Fruit fly (Drosophila melanogaster) whole organism, embryonic: Measurements from ENCODE around the gene CG15728.

Source experiments
- Antp ChIP-seq: fragments of 200-800 bp; sonication (Bioruptor generic); optimal IDR thresholded peaks from 3 replicates; lab custom pipeline; 2016; ENCODE audit warnings: missing biosample characterization, missing genetic modification characterization
- BtbVII ChIP-seq: fragments of 200-800 bp; sonication (Bioruptor generic); optimal IDR thresholded peaks from 3 replicates; lab custom pipeline; 2017; ENCODE audit warnings: missing biosample characterization, mild to moderate bottlenecking, missing genetic modification characterization
- CG10147 ChIP-seq: fragments of 200-800 bp; sonication (Bioruptor generic); optimal IDR thresholded peaks from 2 replicates; lab custom pipeline; 2019; ENCODE audit warnings: missing biosample characterization, mild to moderate bottlenecking, missing genetic modification characterization, moderate library complexity
- CG10543 ChIP-seq: fragments of 200-800 bp; sonication (Bioruptor generic); optimal IDR thresholded peaks from 3 replicates; lab custom pipeline; 2017; ENCODE audit warnings: missing biosample characterization, mild to moderate bottlenecking, missing genetic modification characterization, moderate library complexity
- CG11398 ChIP-seq: fragments of 200-800 bp; sonication (Bioruptor generic); optimal IDR thresholded peaks from 2 replicates; lab custom pipeline; 2016; ENCODE audit warnings: missing biosample characterization, missing genetic modification characterization
- CG15479 ChIP-seq: fragments of 200-800 bp; sonication (Bioruptor generic); optimal IDR thresholded peaks from 3 replicates; lab custom pipeline; 2019; ENCODE audit warnings: missing biosample characterization, mild to moderate bottlenecking, missing genetic modification characterization, moderate library complexity
- CG15514 ChIP-seq: fragments of 200-800 bp; sonication (Bioruptor generic); optimal IDR thresholded peaks from 3 replicates; lab custom pipeline; 2017; ENCODE audit warnings: missing biosample characterization, missing genetic modification characterization, mild to moderate bottlenecking, moderate library complexity, missing genetic modification reagents
- CG17385 ChIP-seq: fragments of 200-800 bp; sonication (Bioruptor generic); optimal IDR thresholded peaks from 3 replicates; lab custom pipeline; 2018; ENCODE audit warnings: missing biosample characterization, mild to moderate bottlenecking, missing genetic modification characterization
- CG17829 ChIP-seq: fragments of 200-800 bp; optimal IDR thresholded peaks from 2 replicates; lab custom pipeline; 2019; ENCODE audit warnings: missing biosample characterization, mild to moderate bottlenecking, missing genetic modification characterization, moderate library complexity
- CG18011 ChIP-seq: fragments of 200-800 bp; sonication (Bioruptor generic); optimal IDR thresholded peaks from 2 replicates; lab custom pipeline; 2017; ENCODE audit warnings: missing biosample characterization, missing genetic modification characterization, mild to moderate bottlenecking, moderate library complexity, missing genotype
- CG2199 ChIP-seq: fragments of 200-800 bp; sonication (Bioruptor generic); IDR thresholded peaks from 3 replicates; pipeline ENCODE4 v1.3.6; 2022; ENCODE audit warnings: missing biosample characterization, missing genetic modification characterization
- CG32772 ChIP-seq: fragments of 200-800 bp; sonication (Bioruptor generic); IDR thresholded peaks from 2 replicates; pipeline ENCODE4 v1.3.6; 2022; ENCODE audit warnings: missing biosample characterization, missing genetic modification characterization
- CG4282 ChIP-seq: fragments of 200-800 bp; sonication (Bioruptor generic); optimal IDR thresholded peaks from 2 replicates; lab custom pipeline; 2016; ENCODE audit warnings: missing biosample characterization, missing genetic modification characterization
- CG4360 ChIP-seq: fragments of 200-800 bp; sonication (Bioruptor generic); IDR thresholded peaks from 2 replicates; pipeline ENCODE4 v1.3.6; 2022; ENCODE audit warnings: missing biosample characterization, missing genetic modification characterization
- CG8924 ChIP-seq: fragments of 200-800 bp; optimal IDR thresholded peaks from 3 replicates; lab custom pipeline; 2019; ENCODE audit warnings: missing biosample characterization, mild to moderate bottlenecking, missing genetic modification characterization, moderate library complexity
- Deaf1 ChIP-seq: fragments of 200-800 bp; optimal IDR thresholded peaks from 3 replicates; lab custom pipeline; 2019; ENCODE audit warnings: missing biosample characterization, mild to moderate bottlenecking, missing genetic modification characterization, moderate library complexity
- Dek ChIP-seq: fragments of 200-800 bp; sonication (Bioruptor generic); optimal IDR thresholded peaks from 3 replicates; lab custom pipeline; 2019; ENCODE audit warnings: missing biosample characterization, mild to moderate bottlenecking, missing genetic modification characterization, moderate library complexity
- MTF-1 ChIP-seq: fragments of 200-800 bp; sonication (Bioruptor generic); optimal IDR thresholded peaks from 2 replicates; lab custom pipeline; 2018; ENCODE audit warnings: missing biosample characterization, mild to moderate bottlenecking, missing genetic modification characterization, borderline replicate concordance
- Med ChIP-seq: fragments of 200-800 bp; sonication (Bioruptor generic); peaks from one replicate; lab custom pipeline; 2016; ENCODE audit warnings: missing biosample characterization, missing genetic modification characterization, mild to moderate bottlenecking, inconsistent platforms, moderate library complexity
- Myb ChIP-seq: fragments of 200-800 bp; sonication (Bioruptor generic); optimal IDR thresholded peaks from 2 replicates; lab custom pipeline; 2016; ENCODE audit warnings: missing biosample characterization, missing genetic modification characterization
- Opbp ChIP-seq: fragments of 200-800 bp; sonication (Bioruptor generic); IDR thresholded peaks from 3 replicates; pipeline ENCODE4 v1.3.6; 2022; ENCODE audit warnings: missing biosample characterization, missing genetic modification characterization; ENCODE audit not compliant: partially characterized antibody
- Sry-δ ChIP-seq: fragments of 200-800 bp; sonication (Bioruptor generic); optimal IDR thresholded peaks from 2 replicates; lab custom pipeline; 2016; ENCODE audit warnings: missing biosample characterization, missing genetic modification characterization
- TFAM ChIP-seq: fragments of 200-800 bp; sonication (Bioruptor generic); optimal IDR thresholded peaks from 2 replicates; lab custom pipeline; 2017; ENCODE audit warnings: missing biosample characterization, missing genetic modification characterization, inconsistent platforms
- amos ChIP-seq: fragments of 200-800 bp; sonication (Bioruptor generic); IDR thresholded peaks from 2 replicates; pipeline ENCODE4 v1.3.6; 2022; ENCODE audit warnings: missing biosample characterization, missing genetic modification characterization; ENCODE audit not compliant: partially characterized antibody
- cg ChIP-seq: fragments of 200-800 bp; sonication (Bioruptor generic); optimal IDR thresholded peaks from 3 replicates; lab custom pipeline; 2019; ENCODE audit warnings: missing biosample characterization, mild to moderate bottlenecking, missing genetic modification characterization, moderate library complexity
- chinmo ChIP-seq: fragments of 200-800 bp; sonication (Bioruptor generic); IDR thresholded peaks from 4 replicates; pipeline ENCODE4 v1.3.6; 2022; ENCODE audit warnings: missing biosample characterization, missing genetic modification characterization; ENCODE audit not compliant: partially characterized antibody
- crol ChIP-seq: fragments of 200-800 bp; sonication (Bioruptor generic); IDR thresholded peaks from 2 replicates; pipeline ENCODE4 v1.3.6; 2022; ENCODE audit warnings: missing biosample characterization, missing genetic modification characterization
- insv ChIP-seq, 2 experiments: fragments of 200-800 bp; sonication (Bioruptor generic); optimal IDR thresholded peaks; 3 replicates each; lab custom pipeline; 2016 to 2018; ENCODE audit warnings: missing biosample characterization in 2 of 2, missing genetic modification characterization in 2 of 2
- kni ChIP-seq: fragments of 200-800 bp; sonication (Bioruptor generic); optimal IDR thresholded peaks from 3 replicates; lab custom pipeline; 2017; ENCODE audit warnings: mild to moderate bottlenecking, missing biosample characterization, missing genetic modification reagents, missing genetic modification characterization
- maf-S ChIP-seq: fragments of 200-800 bp; sonication (Bioruptor generic); optimal IDR thresholded peaks from 2 replicates; lab custom pipeline; 2016; ENCODE audit warnings: missing biosample characterization, missing genetic modification characterization
- nmo ChIP-seq: fragments of 200-800 bp; sonication (Bioruptor generic); optimal IDR thresholded peaks from 2 replicates; lab custom pipeline; 2018; ENCODE audit warnings: missing biosample characterization, mild to moderate bottlenecking, missing genetic modification characterization, moderate library complexity
- nom ChIP-seq: fragments of 200-800 bp; sonication (Bioruptor generic); optimal IDR thresholded peaks from 2 replicates; lab custom pipeline; 2017; ENCODE audit warnings: missing biosample characterization, missing genetic modification characterization, mild to moderate bottlenecking, moderate library complexity, missing genetic modification reagents
- org-1 ChIP-seq: fragments of 200-800 bp; sonication (Bioruptor generic); optimal IDR thresholded peaks from 2 replicates; lab custom pipeline; 2017; ENCODE audit warnings: missing biosample characterization, missing genetic modification characterization
- pfk ChIP-seq: fragments of 200-800 bp; sonication (Bioruptor generic); optimal IDR thresholded peaks from 2 replicates; lab custom pipeline; 2018; ENCODE audit warnings: missing biosample characterization, mild to moderate bottlenecking, missing genetic modification characterization, moderate library complexity
- phol ChIP-seq: fragments of 200-800 bp; sonication (Bioruptor generic); optimal IDR thresholded peaks from 3 replicates; lab custom pipeline; 2018; ENCODE audit warnings: missing biosample characterization, mild to moderate bottlenecking, missing genetic modification characterization, moderate library complexity
- pros ChIP-seq: fragments of 200-800 bp; sonication (Bioruptor generic); optimal IDR thresholded peaks from 3 replicates; lab custom pipeline; 2019; ENCODE audit warnings: missing biosample characterization, mild to moderate bottlenecking, missing genetic modification characterization, moderate library complexity
- psq ChIP-seq: fragments of 200-800 bp; sonication (Bioruptor generic); optimal IDR thresholded peaks from 2 replicates; lab custom pipeline; 2017; ENCODE audit warnings: missing biosample characterization, missing genetic modification characterization
- tna ChIP-seq: fragments of 200-800 bp; sonication (Bioruptor generic); IDR thresholded peaks from 2 replicates; pipeline ENCODE4 v1.3.6; 2022; ENCODE audit warnings: missing biosample characterization, missing genetic modification characterization; ENCODE audit not compliant: partially characterized antibody
- twi ChIP-seq: fragments of 200-800 bp; optimal IDR thresholded peaks from 2 replicates; lab custom pipeline; 2019; ENCODE audit warnings: missing biosample characterization, mild to moderate bottlenecking, missing genetic modification characterization, moderate library complexity
- unc-4 ChIP-seq: fragments of 200-800 bp; sonication (Bioruptor generic); IDR thresholded peaks from 2 replicates; pipeline ENCODE4 v1.3.6; 2022; ENCODE audit warnings: missing biosample characterization, missing genetic modification characterization; ENCODE audit not compliant: partially characterized antibody
- zf30C ChIP-seq: fragments of 200-800 bp; sonication (Bioruptor generic); optimal IDR thresholded peaks from 3 replicates; lab custom pipeline; 2018; ENCODE audit warnings: missing biosample characterization, mild to moderate bottlenecking, missing genetic modification characterization

CG15728 gene

DNA sequence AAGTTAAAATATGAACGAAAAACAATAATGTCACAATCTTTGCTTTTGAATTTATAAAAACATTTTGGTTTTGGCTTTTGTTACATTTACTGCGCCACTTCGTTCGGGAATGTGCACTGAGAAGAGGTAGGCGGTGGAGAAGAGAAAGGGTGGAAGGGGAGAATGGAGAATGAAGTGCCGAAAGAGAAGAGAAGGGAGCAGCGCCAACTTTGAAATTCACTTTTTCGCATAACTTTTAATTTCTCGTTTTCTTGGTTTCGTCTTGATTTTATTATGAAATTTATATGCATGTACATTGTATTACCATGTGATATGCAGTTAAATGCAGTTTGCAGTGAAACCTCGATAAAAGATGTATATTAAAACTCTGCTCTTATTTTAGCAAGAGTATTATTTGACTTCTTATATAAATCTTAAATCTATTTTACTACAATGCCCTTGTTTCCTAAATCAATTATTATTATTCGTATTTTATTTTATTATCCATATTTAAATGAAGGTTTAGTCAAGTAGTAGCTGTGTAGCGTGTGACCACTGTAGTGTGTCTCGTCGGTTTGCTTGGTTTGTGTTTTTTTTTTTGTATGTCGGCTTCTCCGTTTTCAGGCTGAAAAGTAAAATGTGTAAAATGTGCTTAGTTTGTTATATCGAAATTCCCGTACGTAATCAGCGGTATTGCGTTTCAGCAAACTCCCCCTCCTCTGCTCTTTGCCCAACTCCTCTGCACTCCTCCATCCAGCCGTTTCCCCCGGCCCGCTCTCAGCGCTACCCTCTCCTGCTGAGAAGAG, 38.8 kb downstream of the CG15728 start (continued):
- TF ChIP-seq MTF-1 (GFP tag; lab: Kevin White, UChicago) (no peak), unc-4 (GFP tag; lab: Robert Waterston, UW) (no peak)

DNA sequence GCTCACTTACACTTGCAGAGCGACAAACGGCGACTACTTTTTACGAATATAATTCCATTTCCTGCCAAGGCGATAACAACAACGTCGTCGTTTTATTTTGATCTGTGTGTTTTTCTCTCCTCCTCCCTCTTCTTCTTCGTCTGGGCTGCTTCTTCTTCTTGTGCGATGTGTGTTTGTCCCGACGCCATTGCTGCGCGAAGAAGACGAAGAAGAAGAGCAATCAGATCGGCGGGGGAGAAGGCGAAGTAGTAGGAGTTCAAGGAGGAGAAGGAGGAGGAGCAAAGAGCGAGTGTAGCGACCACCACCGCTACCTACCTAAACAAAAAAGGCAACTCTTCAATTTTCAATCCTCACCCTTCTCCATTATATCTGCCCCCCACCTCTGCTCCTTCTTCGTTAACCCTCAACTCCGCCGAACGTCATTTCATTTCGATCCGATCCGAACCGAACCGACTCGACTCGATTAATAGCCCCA, 39.4 kb downstream of the CG15728 start:
- TF ChIP-seq maf-S (GFP tag; lab: Kevin White, UChicago) (no peak), CG4282 (no peak), BtbVII (GFP tag; lab: Kevin White, UChicago) (no peak), CG15514 (GFP tag; lab: Kevin White, UChicago) (no peak), tna (GFP tag; lab: Robert Waterston, UW) (no peak), crol (GFP tag; lab: Robert Waterston, UW) (peak; percentile 79), Deaf1 (peak; percentile 60), cg (GFP tag; lab: Kevin White, UChicago) (peak; percentile 26), kni (GFP tag; lab: Kevin White, UChicago) (peak; percentile 86), pfk (GFP tag; lab: Kevin White, UChicago) (peak; percentile 11), psq (GFP tag; lab: Kevin White, UChicago) (peak; percentile 46), phol (tag; lab: Kevin White, UChicago) (peak; percentile 35), TFAM (no peak), CG18011 (no peak), insv (GFP tag; optimal IDR thresholded peaks at IDR 0.05; lab: Kevin White, UChicago) (peak in 1 of 2 experiments; percentile 9), org-1 (GFP tag; lab: Kevin White, UChicago) (no peak), Myb (GFP tag; lab: Kevin White, UChicago) (no peak), chinmo (GFP tag; lab: Robert Waterston, UW) (0 out of 4 replicates have a peak, but pooled peaks have one; percentile 41), CG4360 (peak; percentile 87), CG2199 (GFP tag; lab: Robert Waterston, UW) (peak; percentile 39; the same call in 1 of the 3 replicates), Antp (GFP tag; lab: Kevin White, UChicago) (no peak), nom (GFP tag; lab: Kevin White, UChicago) (peak; percentile 78), CG10543 (GFP tag; lab: Kevin White, UChicago) (peak; percentile 2), Med (GFP tag; lab: Kevin White, UChicago) (peak; percentile 74), CG15479 (GFP tag; lab: Kevin White, UChicago) (peak; percentile 93), zf30C (GFP tag; lab: Kevin White, UChicago) (peak; percentile 31), CG8924 (tag; lab: Kevin White, UChicago) (peak; percentile 18), amos (GFP tag; lab: Robert Waterston, UW) (no peak), CG32772 (GFP tag; lab: Robert Waterston, UW) (no peak), CG10147 (GFP tag; lab: Kevin White, UChicago) (no peak), Sry-δ (GFP tag; lab: Kevin White, UChicago) (no peak), Opbp (0 out of 3 replicates have a peak, but pooled peaks have one; percentile 17), Dek (tag; lab: Kevin White, UChicago) (no peak), CG17385 (peak; percentile 96), CG11398 (no peak), nmo (GFP tag; lab: Kevin White, UChicago) (no peak), twi (tag; lab: Kevin White, UChicago) (peak; percentile 41), pros (peak; percentile 98), CG17829 (no peak)
